Worm (Caenorhabditis elegans) whole organism, L2 larva: ENCODE data around the gene osg-1.

ENCODE experiments used
- C34F6.9 ChIP-seq: fragments of 150-350 bp; optimal IDR thresholded peaks from 2 replicates; lab custom pipeline; 2014; ENCODE audit warnings: missing biosample characterization, missing genetic modification characterization
- F13H6.1 ChIP-seq: sonication (generic microtip); optimal IDR thresholded peaks from 2 replicates; lab custom pipeline; 2016; ENCODE audit warnings: missing genetic modification characterization, missing compliant biosample characterization
- R02D3.7 ChIP-seq: fragments of 150-350 bp; optimal IDR thresholded peaks from 2 replicates; lab custom pipeline; 2014; ENCODE audit warnings: missing biosample characterization, missing genetic modification characterization
- alr-1 ChIP-seq: fragments of 150-350 bp; optimal IDR thresholded peaks from 2 replicates; lab custom pipeline; 2014; ENCODE audit warnings: missing biosample characterization, missing genetic modification characterization
- aly-2 ChIP-seq: fragments of 150-350 bp; optimal IDR thresholded peaks from 2 replicates; lab custom pipeline; 2014; ENCODE audit warnings: missing biosample characterization, missing genetic modification characterization
- blmp-1 ChIP-seq: sonication (generic microtip); optimal IDR thresholded peaks from 2 replicates; lab custom pipeline; 2017; ENCODE audit warnings: missing genetic modification characterization, mild to moderate bottlenecking, missing compliant biosample characterization, antibody characterized with exemption, moderate library complexity; ENCODE audit not compliant: insufficient read depth
- ceh-16 ChIP-seq: fragments of 150-350 bp; optimal IDR thresholded peaks from 2 replicates; lab custom pipeline; 2014; ENCODE audit warnings: missing biosample characterization, missing genetic modification characterization
- ceh-82 ChIP-seq: fragments of 150-350 bp; optimal IDR thresholded peaks from 2 replicates; lab custom pipeline; 2014; ENCODE audit warnings: missing biosample characterization, missing genetic modification characterization
- crh-2 ChIP-seq: sonication (generic microtip); optimal IDR thresholded peaks from 2 replicates; lab custom pipeline; 2017; ENCODE audit warnings: missing biosample characterization, missing genetic modification characterization
- elt-1 ChIP-seq: fragments of 150-350 bp; optimal IDR thresholded peaks from 2 replicates; lab custom pipeline; 2014; ENCODE audit warnings: missing biosample characterization, missing genetic modification characterization
- elt-3 ChIP-seq: sonication (generic microtip); optimal IDR thresholded peaks from 2 replicates; lab custom pipeline; 2017; ENCODE audit warnings: missing biosample characterization, missing genetic modification characterization
- fos-1 ChIP-seq: fragments of 150-350 bp; optimal IDR thresholded peaks from 2 replicates; lab custom pipeline; 2014; ENCODE audit warnings: missing biosample characterization, missing genetic modification characterization
- lin-11 ChIP-seq: fragments of 150-350 bp; sonication (generic microtip); optimal IDR thresholded peaks from 2 replicates; lab custom pipeline; 2014; ENCODE audit warnings: missing biosample characterization, missing genetic modification characterization, inconsistent platforms, mixed read lengths
- lin-13 ChIP-seq: fragments of 150-350 bp; optimal IDR thresholded peaks from 2 replicates; lab custom pipeline; 2014; ENCODE audit warnings: missing biosample characterization, missing genetic modification reagents, missing genetic modification characterization
- lin-39 ChIP-seq: fragments of 150-350 bp; optimal IDR thresholded peaks from 2 replicates; lab custom pipeline; 2014; ENCODE audit warnings: missing biosample characterization, missing genetic modification reagents, missing genetic modification characterization
- lsy-2 ChIP-seq, 2 experiments: fragments of 150-350 bp in 1 of 2; sonication (generic microtip) in 1 of 2; optimal IDR thresholded peaks; 2 replicates each; lab custom pipeline; 2014 to 2017; ENCODE audit warnings: missing biosample characterization in 2 of 2, missing genetic modification characterization in 2 of 2
- mbf-1 ChIP-seq: sonication (generic microtip); optimal IDR thresholded peaks from 2 replicates; lab custom pipeline; 2017; ENCODE audit warnings: missing biosample characterization, missing genetic modification characterization
- nhr-10 ChIP-seq: sonication (generic microtip); optimal IDR thresholded peaks from 2 replicates; lab custom pipeline; 2017; ENCODE audit warnings: missing biosample characterization, missing genetic modification characterization
- nhr-11 ChIP-seq: fragments of 150-350 bp; optimal IDR thresholded peaks from 2 replicates; lab custom pipeline; 2014; ENCODE audit warnings: missing biosample characterization, missing genetic modification characterization
- nhr-129 ChIP-seq: fragments of 150-350 bp; optimal IDR thresholded peaks from 2 replicates; lab custom pipeline; 2014; ENCODE audit warnings: missing biosample characterization, missing genetic modification characterization
- nhr-21 ChIP-seq: fragments of 150-350 bp; optimal IDR thresholded peaks from 2 replicates; lab custom pipeline; 2014; ENCODE audit warnings: missing biosample characterization, missing genetic modification characterization
- nhr-237 ChIP-seq: fragments of 150-350 bp; optimal IDR thresholded peaks from 2 replicates; lab custom pipeline; 2014; ENCODE audit warnings: missing biosample characterization, missing genetic modification characterization
- nhr-25 ChIP-seq: fragments of 150-350 bp; sonication (generic microtip); optimal IDR thresholded peaks from 3 replicates; lab custom pipeline; 2014; ENCODE audit warnings: missing biosample characterization, missing genetic modification characterization
- nhr-6 ChIP-seq: fragments of 150-350 bp; optimal IDR thresholded peaks from 2 replicates; lab custom pipeline; 2014; ENCODE audit warnings: missing biosample characterization, missing genetic modification characterization
- nhr-77 ChIP-seq: fragments of 150-350 bp; optimal IDR thresholded peaks from 2 replicates; lab custom pipeline; 2014; ENCODE audit warnings: missing biosample characterization, missing genetic modification characterization
- peb-1 ChIP-seq: fragments of 150-350 bp; optimal IDR thresholded peaks from 2 replicates; lab custom pipeline; 2014; ENCODE audit warnings: missing biosample characterization, missing genetic modification characterization
- sem-4 ChIP-seq: fragments of 150-350 bp; optimal IDR thresholded peaks from 2 replicates; lab custom pipeline; 2014; ENCODE audit warnings: missing biosample characterization, missing genetic modification reagents, missing genetic modification characterization
- skn-1 ChIP-seq: sonication (generic microtip); optimal IDR thresholded peaks from 2 replicates; lab custom pipeline; 2017; ENCODE audit warnings: missing biosample characterization, missing genetic modification characterization
- sma-3 ChIP-seq: sonication (generic microtip); optimal IDR thresholded peaks from 2 replicates; lab custom pipeline; 2016; ENCODE audit warnings: missing genetic modification reagents, missing genetic modification characterization, missing compliant biosample characterization
- sma-9 ChIP-seq, 2 experiments: fragments of 150-350 bp in 1 of 2; sonication (generic microtip) in 1 of 2; optimal IDR thresholded peaks; 2 replicates each; lab custom pipeline; 2014 to 2016; ENCODE audit warnings: missing genetic modification characterization in 2 of 2, mild to moderate bottlenecking in 1 of 2, missing biosample characterization in 1 of 2, missing compliant biosample characterization in 1 of 2, missing genetic modification reagents in 1 of 2, moderate library complexity in 1 of 2
- snpc-4 ChIP-seq: fragments of 150-350 bp; optimal IDR thresholded peaks from 2 replicates; lab custom pipeline; 2014; ENCODE audit warnings: missing biosample characterization, missing genetic modification characterization
- unc-39 ChIP-seq: fragments of 150-350 bp; optimal IDR thresholded peaks from 2 replicates; lab custom pipeline; 2014; ENCODE audit warnings: missing biosample characterization, missing genetic modification characterization
- unc-55 ChIP-seq: fragments of 150-350 bp; sonication (generic microtip); optimal IDR thresholded peaks from 3 replicates; lab custom pipeline; 2014; ENCODE audit warnings: missing biosample characterization, missing genetic modification reagents, missing genetic modification characterization

Gene osg-1

DNA sequence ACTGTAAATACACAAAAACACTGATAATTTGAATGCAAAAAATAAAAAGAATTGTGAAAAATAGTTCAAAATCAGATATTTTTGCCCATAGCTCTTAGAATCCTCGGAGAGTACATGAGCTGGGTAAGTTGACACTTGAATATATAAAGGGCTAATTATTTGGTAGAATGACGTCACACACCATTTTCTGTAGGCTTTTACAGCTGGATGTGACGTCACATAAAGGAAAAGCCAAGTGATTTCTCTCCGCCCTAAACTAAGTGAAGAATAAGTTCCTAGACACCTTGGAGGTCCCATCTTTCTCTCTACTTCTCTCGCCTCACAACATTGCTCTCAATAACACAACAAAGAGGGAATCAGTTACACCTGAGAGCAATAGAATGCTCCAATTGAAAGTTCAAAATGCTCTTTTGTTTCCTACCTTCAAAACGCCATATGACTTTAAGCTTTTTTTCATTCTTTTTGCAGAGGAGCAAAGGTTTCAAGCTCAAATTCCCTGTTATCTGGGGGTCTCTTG, at the start of gene osg-1:
TSS of gene osg-1 (plus strand) at position 467 of the 517 bp plus-strand sequence.
- TF ChIP-seq elt-1 (tag; lab: Kevin White, UChicago) (no peak), nhr-10 (no peak), elt-3 (tag; lab: Kevin White, UChicago) (no peak), blmp-1 (tag; lab: Kevin White, UChicago) (no peak), lin-11 (tag; lab: Kevin White, UChicago) (no peak), F13H6.1 (tag; lab: Kevin White, UChicago) (no peak), nhr-21 (tag; lab: Kevin White, UChicago) (no peak), unc-39 (tag; lab: Kevin White, UChicago) (no peak), nhr-11 (tag; lab: Kevin White, UChicago) (no peak), ceh-82 (tag; lab: Kevin White, UChicago) (no peak), aly-2 (no peak), skn-1 (tag; lab: Kevin White, UChicago) (no peak), peb-1 (no peak), nhr-129 (tag; lab: Kevin White, UChicago) (no peak)

DNA sequence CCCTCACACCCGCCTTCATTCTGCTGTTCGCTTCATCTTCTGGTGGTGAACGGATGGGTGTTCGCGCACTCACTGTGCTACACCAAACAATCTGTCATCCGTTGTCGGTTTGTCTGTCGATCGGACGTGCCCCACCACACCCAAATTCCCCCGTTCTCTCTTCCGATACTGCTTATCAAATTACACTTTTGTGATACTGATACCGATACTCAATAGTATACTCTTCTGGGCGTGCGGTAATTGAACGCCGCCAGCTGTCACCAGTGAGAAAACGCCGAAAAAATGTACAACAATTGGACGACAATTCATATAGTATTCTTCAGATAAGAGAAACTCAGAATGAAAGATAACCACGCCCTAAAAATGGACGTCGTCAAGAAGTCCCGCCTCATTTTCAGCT, 49.3 kb upstream of the osg-1 start:
- TF ChIP-seq nhr-6 (tag; lab: Kevin White, UChicago) (no peak), lin-39 (no peak), skn-1 (tag; lab: Kevin White, UChicago) (no peak), fos-1 (tag; lab: Kevin White, UChicago) (peak; percentile 35)

DNA sequence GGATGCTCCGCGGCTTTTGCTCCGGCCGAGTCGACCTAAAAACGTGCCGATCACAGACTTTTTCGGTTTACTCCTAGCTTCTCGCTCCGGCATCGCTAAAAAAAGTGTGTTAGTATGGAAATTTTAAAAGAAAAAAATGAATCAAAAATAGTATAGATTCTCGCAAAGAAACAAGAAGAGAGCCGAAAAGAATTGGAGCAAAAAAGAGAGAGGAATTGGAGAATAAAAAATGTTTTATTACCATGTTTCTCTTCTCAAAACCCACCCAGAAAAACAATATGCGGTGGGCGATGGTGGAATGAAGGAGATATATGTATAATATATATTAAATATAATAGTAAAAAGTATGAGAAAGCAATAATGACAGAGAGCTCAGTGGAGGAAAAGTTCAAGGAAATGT, 46.8 kb upstream of the osg-1 start, which contains the start of gene W03A5.6:
TSS of gene W03A5.6 (minus strand) at position 101 of the 400 bp plus-strand sequence.
- TF ChIP-seq nhr-129 (tag; lab: Kevin White, UChicago) (no peak), nhr-21 (tag; lab: Kevin White, UChicago) (no peak), sma-3 (GFP tag; lab: Kevin White, UChicago) (no peak), sem-4 (no peak), ceh-16 (tag; lab: Kevin White, UChicago) (no peak), ceh-82 (tag; lab: Kevin White, UChicago) (no peak), R02D3.7 (tag; lab: Kevin White, UChicago) (no peak), mbf-1 (no peak), lin-39 (no peak), nhr-6 (tag; lab: Kevin White, UChicago) (no peak), snpc-4 (tag; lab: Kevin White, UChicago) (no peak), alr-1 (tag; lab: Kevin White, UChicago) (no peak), unc-55 (GFP tag; lab: Kevin White, UChicago) (no peak), nhr-25 (tag; lab: Kevin White, UChicago) (no peak), aly-2 (no peak), nhr-237 (tag; lab: Kevin White, UChicago) (no peak), sma-9 (GFP tag; optimal IDR thresholded peaks at IDR 0.05; lab: Kevin White, UChicago) (no peak), sma-9 (tag; optimal IDR thresholded peaks at IDR 0.05; lab: Kevin White, UChicago) (no peak)

DNA sequence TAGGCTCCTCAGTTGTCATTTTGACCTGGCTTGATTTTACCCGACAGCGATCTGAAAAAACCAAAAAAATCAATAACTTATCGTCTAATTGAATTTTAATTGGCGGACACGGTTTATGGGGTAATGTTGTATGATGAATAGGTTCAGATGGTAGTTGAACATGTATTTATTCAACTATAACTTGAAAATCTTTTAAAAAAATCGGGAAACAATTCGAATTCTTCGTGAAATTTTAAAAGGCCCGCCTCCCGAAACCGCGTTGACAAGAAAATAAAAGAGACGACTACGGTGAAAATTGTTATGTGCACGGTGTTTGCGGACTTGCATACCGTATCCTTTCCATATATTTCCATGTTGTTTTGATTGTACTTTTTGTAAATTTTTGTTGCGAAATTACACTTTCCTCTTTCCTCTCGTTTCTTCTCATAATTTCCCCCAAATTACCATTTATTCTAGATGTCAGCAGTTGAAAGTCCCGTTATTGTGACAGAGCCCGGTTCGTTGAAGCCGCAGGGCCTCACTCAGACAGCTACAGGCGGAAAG, 44.6 kb upstream of the osg-1 start, which contains the start of the genes T24G10.2 and disl-2:
TSS of gene T24G10.2 (minus strand) at position 51 of the 543 bp plus-strand sequence.
TSS of gene disl-2 (plus strand) at position 457 of the 543 bp plus-strand sequence.
- TF ChIP-seq nhr-77 (tag; lab: Kevin White, UChicago) (no peak), nhr-129 (tag; lab: Kevin White, UChicago) (peak; percentile 66), snpc-4 (tag; lab: Kevin White, UChicago) (no peak), lin-13 (GFP tag; lab: Kevin White, UChicago) (peak; percentile 44), lsy-2 (tag; optimal IDR thresholded peaks at IDR 0.05; lab: Kevin White, UChicago) (peak; percentile 94 to 99), fos-1 (tag; lab: Kevin White, UChicago) (peak; percentile 18), nhr-21 (tag; lab: Kevin White, UChicago) (no peak), sem-4 (no peak), nhr-237 (tag; lab: Kevin White, UChicago) (no peak), F13H6.1 (tag; lab: Kevin White, UChicago) (peak; percentile 5), skn-1 (tag; lab: Kevin White, UChicago) (no peak), crh-2 (tag; lab: Kevin White, UChicago) (peak; percentile 41), peb-1 (no peak), sma-9 (GFP tag; optimal IDR thresholded peaks at IDR 0.05; lab: Kevin White, UChicago) (peak; percentile 19), sma-9 (tag; optimal IDR thresholded peaks at IDR 0.05; lab: Kevin White, UChicago) (no peak), ceh-16 (tag; lab: Kevin White, UChicago) (no peak), C34F6.9 (tag; lab: Kevin White, UChicago) (peak; percentile 80), unc-55 (GFP tag; lab: Kevin White, UChicago) (peak; percentile 85), R02D3.7 (tag; lab: Kevin White, UChicago) (no peak)
